Fruit fly (Drosophila melanogaster) whole organism, embryonic: ENCODE measurements around the gene E2f1.

Experiments
- Asciz ChIP-seq: fragments of 200-800 bp; sonication (Bioruptor generic); optimal IDR thresholded peaks from 2 replicates; lab custom pipeline; 2017; ENCODE audit warnings: missing biosample characterization, mild to moderate bottlenecking, missing genetic modification characterization, missing genetic modification reagents
- Bgb ChIP-seq: fragments of 200-800 bp; sonication (Bioruptor generic); IDR thresholded peaks from 2 replicates; pipeline ENCODE4 v1.3.6; 2022; ENCODE audit warnings: missing biosample characterization, missing genetic modification characterization; ENCODE audit not compliant: partially characterized antibody
- CG11085 ChIP-seq: fragments of 200-800 bp; sonication (Bioruptor generic); IDR thresholded peaks from 2 replicates; pipeline ENCODE4 v1.3.6; 2022; ENCODE audit warnings: missing biosample characterization, missing genetic modification characterization
- CG12391 ChIP-seq: fragments of 200-800 bp; sonication (Bioruptor generic); optimal IDR thresholded peaks from 3 replicates; lab custom pipeline; 2018; ENCODE audit warnings: missing biosample characterization, mild to moderate bottlenecking, missing genetic modification characterization, moderate library complexity
- CG14441 ChIP-seq: fragments of 200-800 bp; sonication (Bioruptor generic); IDR thresholded peaks from 2 replicates; pipeline ENCODE4 v1.3.6; 2022; ENCODE audit warnings: missing biosample characterization, missing genetic modification characterization
- CG16815 ChIP-seq: fragments of 200-800 bp; sonication (Bioruptor generic); optimal IDR thresholded peaks from 3 replicates; lab custom pipeline; 2017; ENCODE audit warnings: missing biosample characterization, mild to moderate bottlenecking, missing genetic modification characterization
- CG17612 ChIP-seq: fragments of 200-800 bp; sonication (Bioruptor generic); IDR thresholded peaks from 2 replicates; pipeline ENCODE4 v1.3.6; 2022; ENCODE audit warnings: missing biosample characterization, missing genetic modification characterization
- CG2712 ChIP-seq: fragments of 200-800 bp; optimal IDR thresholded peaks from 3 replicates; lab custom pipeline; 2019; ENCODE audit warnings: missing biosample characterization, mild to moderate bottlenecking, missing genetic modification characterization, moderate library complexity
- CG43689 ChIP-seq: fragments of 200-800 bp; sonication (Bioruptor generic); IDR thresholded peaks from 2 replicates; pipeline ENCODE4 v1.3.6; 2022; ENCODE audit warnings: missing biosample characterization, missing genetic modification characterization
- CG4730 ChIP-seq: fragments of 200-800 bp; sonication (Bioruptor generic); IDR thresholded peaks from 2 replicates; pipeline ENCODE4 v1.3.6; 2022; ENCODE audit warnings: missing biosample characterization, missing genetic modification characterization
- CG7745 ChIP-seq: fragments of 200-800 bp; sonication (Bioruptor generic); optimal IDR thresholded peaks from 2 replicates; lab custom pipeline; 2018; ENCODE audit warnings: missing biosample characterization, mild to moderate bottlenecking, missing genetic modification characterization, moderate library complexity
- CG8359 ChIP-seq: fragments of 200-800 bp; sonication (Bioruptor generic); optimal IDR thresholded peaks from 2 replicates; lab custom pipeline; 2017; ENCODE audit warnings: missing biosample characterization, mild to moderate bottlenecking, missing genetic modification characterization, borderline replicate concordance
- CG9876 ChIP-seq: fragments of 200-800 bp; sonication (Bioruptor generic); optimal IDR thresholded peaks from 2 replicates; lab custom pipeline; 2016; ENCODE audit warnings: missing biosample characterization, missing genetic modification characterization
- Camta ChIP-seq: fragments of 200-800 bp; sonication (Bioruptor generic); optimal IDR thresholded peaks from 2 replicates; lab custom pipeline; 2016; ENCODE audit warnings: missing biosample characterization, missing genetic modification characterization
- CrebB ChIP-seq: fragments of 200-800 bp; sonication (Bioruptor generic); optimal IDR thresholded peaks from 3 replicates; lab custom pipeline; 2018; ENCODE audit warnings: missing biosample characterization, mild to moderate bottlenecking, missing genetic modification characterization
- Dip3 ChIP-seq: fragments of 200-800 bp; sonication (Bioruptor generic); optimal IDR thresholded peaks from 3 replicates; lab custom pipeline; 2016; ENCODE audit warnings: missing biosample characterization, missing genetic modification characterization
- E2f1 ChIP-seq: fragments of 200-800 bp; sonication (Bioruptor generic); IDR thresholded peaks from 2 replicates; pipeline ENCODE4 v1.3.6; 2022; ENCODE audit warnings: missing biosample characterization, missing genetic modification characterization
- Ets65A ChIP-seq: fragments of 200-800 bp; sonication (Bioruptor generic); peaks from one replicate; lab custom pipeline; 2016; ENCODE audit warnings: missing biosample characterization, missing genetic modification characterization
- H2.0 ChIP-seq: fragments of 200-800 bp; sonication (Bioruptor generic); IDR thresholded peaks from 2 replicates; pipeline ENCODE4 v1.3.6; 2022; ENCODE audit warnings: missing biosample characterization, missing genetic modification characterization
- HLH54F ChIP-seq: fragments of 200-800 bp; sonication (Bioruptor generic); optimal IDR thresholded peaks from 3 replicates; lab custom pipeline; 2016; ENCODE audit warnings: missing biosample characterization, missing genetic modification characterization
- Hr3 ChIP-seq: fragments of 200-800 bp; sonication (Bioruptor generic); optimal IDR thresholded peaks from 3 replicates; lab custom pipeline; 2016; ENCODE audit warnings: missing biosample characterization, missing genetic modification characterization
- Oli ChIP-seq: fragments of 200-800 bp; sonication (Bioruptor generic); optimal IDR thresholded peaks from 2 replicates; lab custom pipeline; 2018; ENCODE audit warnings: missing biosample characterization, mild to moderate bottlenecking, missing genetic modification characterization, moderate library complexity
- Stat92E ChIP-seq, 3 experiments: fragments of >200 bp in 2 of 3; fragments of 200-800 bp in 1 of 3; sonication (Bioruptor generic) in 1 of 3; optimal IDR thresholded peaks; 2 replicates each; lab custom pipeline; 2017 to 2019; ENCODE audit warnings: missing biosample characterization in 3 of 3, missing genetic modification characterization in 3 of 3, mild to moderate bottlenecking in 1 of 3, moderate library complexity in 1 of 3
- Xbp1 ChIP-seq: fragments of 200-800 bp; sonication (Bioruptor generic); optimal IDR thresholded peaks from 3 replicates; lab custom pipeline; 2016; ENCODE audit warnings: missing biosample characterization, mild to moderate bottlenecking, missing genetic modification characterization
- ash1 ChIP-seq: fragments of 200-800 bp; sonication (Bioruptor generic); optimal IDR thresholded peaks from 2 replicates; lab custom pipeline; 2018; ENCODE audit warnings: missing biosample characterization, mild to moderate bottlenecking, missing genetic modification characterization
- az2 ChIP-seq: fragments of 200-800 bp; sonication (Bioruptor generic); optimal IDR thresholded peaks from 3 replicates; lab custom pipeline; 2016; ENCODE audit warnings: missing biosample characterization, missing genetic modification characterization
- btn ChIP-seq: fragments of 200-800 bp; sonication (Bioruptor generic); optimal IDR thresholded peaks from 2 replicates; lab custom pipeline; 2016; ENCODE audit warnings: missing biosample characterization, missing genetic modification characterization
- caup ChIP-seq: fragments of 200-800 bp; sonication (Bioruptor generic); optimal IDR thresholded peaks from 3 replicates; lab custom pipeline; 2017; ENCODE audit warnings: missing biosample characterization, mild to moderate bottlenecking, missing genetic modification characterization, moderate library complexity; ENCODE audit not compliant: severe bottlenecking
- en ChIP-seq: fragments of 200-800 bp; sonication (Bioruptor generic); optimal IDR thresholded peaks from 2 replicates; lab custom pipeline; 2016; ENCODE audit warnings: missing biosample characterization, missing genetic modification characterization
- eve ChIP-seq, 2 experiments: fragments of >200 bp; optimal IDR thresholded peaks; 2 replicates each; lab custom pipeline; 2017; ENCODE audit warnings: missing biosample characterization in 2 of 2, missing genetic modification characterization in 2 of 2
- ewg ChIP-seq: fragments of 200-800 bp; sonication (Bioruptor generic); optimal IDR thresholded peaks from 3 replicates; lab custom pipeline; 2017; ENCODE audit warnings: mild to moderate bottlenecking, missing biosample characterization, missing genetic modification reagents, missing genetic modification characterization
- exex ChIP-seq: fragments of 200-800 bp; sonication (Bioruptor generic); optimal IDR thresholded peaks from 4 replicates; lab custom pipeline; 2018; ENCODE audit warnings: missing biosample characterization, mild to moderate bottlenecking, missing genetic modification characterization, moderate library complexity
- fd102C ChIP-seq: fragments of 200-800 bp; sonication (Bioruptor generic); optimal IDR thresholded peaks from 2 replicates; lab custom pipeline; 2018; ENCODE audit warnings: missing biosample characterization, mild to moderate bottlenecking, missing genetic modification characterization, moderate library complexity
- gt ChIP-seq: fragments of 200-800 bp; sonication (Bioruptor generic); IDR thresholded peaks from 2 replicates; pipeline ENCODE4 v1.3.6; 2022; ENCODE audit warnings: missing biosample characterization, missing genetic modification characterization
- hth ChIP-seq: fragments of >200 bp; optimal IDR thresholded peaks from 2 replicates; lab custom pipeline; 2017; ENCODE audit warnings: inconsistent platforms
- ind ChIP-seq: fragments of 200-800 bp; sonication (Bioruptor generic); optimal IDR thresholded peaks from 3 replicates; lab custom pipeline; 2016; ENCODE audit warnings: missing biosample characterization, missing genetic modification characterization
- jing ChIP-seq: fragments of 200-800 bp; sonication (Bioruptor generic); optimal IDR thresholded peaks from 2 replicates; lab custom pipeline; 2018; ENCODE audit warnings: missing biosample characterization, mild to moderate bottlenecking, missing genetic modification characterization
- lab ChIP-seq: fragments of 200-800 bp; sonication (Bioruptor generic); optimal IDR thresholded peaks from 3 replicates; lab custom pipeline; 2017; ENCODE audit warnings: missing biosample characterization, missing genetic modification characterization, mild to moderate bottlenecking, moderate library complexity, missing genetic modification reagents
- lov ChIP-seq, 2 experiments: fragments of 200-800 bp in 1 of 2; fragments of >200 bp in 1 of 2; sonication (Bioruptor generic) in 1 of 2; IDR thresholded peaks in 1 of 2; optimal IDR thresholded peaks in 1 of 2; 2 replicates in 1 of 2; 3 replicates in 1 of 2; pipeline versions ENCODE4 v1.3.6 to Lab custom; 2017 to 2022; ENCODE audit warnings: missing biosample characterization in 1 of 2, missing genetic modification characterization in 1 of 2
- org-1 ChIP-seq: fragments of 200-800 bp; sonication (Bioruptor generic); optimal IDR thresholded peaks from 2 replicates; lab custom pipeline; 2017; ENCODE audit warnings: missing biosample characterization, missing genetic modification characterization
- pan ChIP-seq, 4 experiments: fragments of >200 bp in 3 of 4; fragments of 200-800 bp in 1 of 4; sonication (Bioruptor generic) in 1 of 4; optimal IDR thresholded peaks in 3 of 4; IDR thresholded peaks in 1 of 4; 2 replicates each; pipeline versions ENCODE4 v1.3.6 to Lab custom; 2017 to 2022; ENCODE audit warnings: missing biosample characterization in 2 of 4, missing genetic modification characterization in 2 of 4, mixed read lengths in 1 of 4
- sc ChIP-seq, 3 experiments: fragments of >200 bp in 2 of 3; fragments of 200-800 bp in 1 of 3; sonication (Bioruptor generic) in 1 of 3; optimal IDR thresholded peaks; 2 replicates in 2 of 3; 3 replicates in 1 of 3; lab custom pipeline; 2017; ENCODE audit warnings: mild to moderate bottlenecking in 1 of 3, missing biosample characterization in 1 of 3, missing genetic modification characterization in 1 of 3, missing genetic modification reagents in 1 of 3
- seq ChIP-seq: fragments of 200-800 bp; sonication (Bioruptor generic); IDR thresholded peaks from 2 replicates; pipeline ENCODE4 v1.3.6; 2022; ENCODE audit warnings: missing biosample characterization, missing genetic modification characterization
- slou ChIP-seq: fragments of 200-800 bp; sonication (Bioruptor generic); optimal IDR thresholded peaks from 3 replicates; lab custom pipeline; 2016; ENCODE audit warnings: missing biosample characterization, missing genetic modification characterization
- ssp ChIP-seq: fragments of 200-800 bp; sonication (Bioruptor generic); IDR thresholded peaks from 2 replicates; pipeline ENCODE4 v1.3.6; 2022; ENCODE audit warnings: missing biosample characterization, missing genetic modification characterization
- tio ChIP-seq: fragments of 200-800 bp; sonication (Bioruptor generic); optimal IDR thresholded peaks from 2 replicates; lab custom pipeline; 2017; ENCODE audit warnings: missing biosample characterization, missing genetic modification characterization, inconsistent platforms
- unc-4 ChIP-seq: fragments of 200-800 bp; sonication (Bioruptor generic); IDR thresholded peaks from 2 replicates; pipeline ENCODE4 v1.3.6; 2022; ENCODE audit warnings: missing biosample characterization, missing genetic modification characterization; ENCODE audit not compliant: partially characterized antibody
- vnd ChIP-seq: fragments of 200-800 bp; sonication (Bioruptor generic); IDR thresholded peaks from 3 replicates; pipeline ENCODE4 v1.3.6; 2022; ENCODE audit warnings: missing biosample characterization, missing genetic modification characterization; ENCODE audit not compliant: partially characterized antibody
- wdn ChIP-seq: fragments of 200-800 bp; sonication (Bioruptor generic); IDR thresholded peaks from 2 replicates; pipeline ENCODE4 v1.3.6; 2022; ENCODE audit warnings: missing biosample characterization, missing genetic modification characterization
- z ChIP-seq: fragments of 200-800 bp; sonication (Bioruptor generic); IDR thresholded peaks from 3 replicates; pipeline ENCODE4 v1.3.6; 2022; ENCODE audit warnings: missing biosample characterization, missing genetic modification characterization

Gene E2f1

dm6 chr3R:21612902-21613301, 47.8 kb downstream of the E2f1 start (continued):
- TF ChIP-seq exex (tag; lab: Kevin White, UChicago) (no peak), btn (GFP tag; lab: Kevin White, UChicago) (no peak), lov (optimal IDR thresholded peaks at IDR 0.05; lab: Kevin White, UChicago) (no peak), lov (GFP tag; IDR thresholded peaks at IDR 0.05; lab: Robert Waterston, UW) (no peak), eve (GFP tag; optimal IDR thresholded peaks at IDR 0.05; lab: Kevin White, UChicago) (peak in 1 of 2 experiments; percentile 69), gt (no peak), Dip3 (peak; percentile 11), CG2712 (tag; lab: Kevin White, UChicago) (peak; percentile 5), lab (GFP tag; lab: Kevin White, UChicago) (peak; percentile 31), z (GFP tag; lab: Robert Waterston, UW) (no peak), jing (GFP tag; lab: Kevin White, UChicago) (peak; percentile 22), fd102C (no peak), CG9876 (GFP tag; lab: Kevin White, UChicago) (no peak), CG16815 (GFP tag; lab: Kevin White, UChicago) (peak; percentile 48), az2 (GFP tag; lab: Kevin White, UChicago) (peak; percentile 17), en (GFP tag; lab: Kevin White, UChicago) (no peak), Ets65A (GFP tag; lab: Kevin White, UChicago) (peak; percentile 75), Stat92E (GFP tag; optimal IDR thresholded peaks at IDR 0.05; lab: Kevin White, UChicago) (no peak), CG4730 (GFP tag; lab: Robert Waterston, UW) (no peak), Camta (GFP tag; lab: Kevin White, UChicago) (no peak), CrebB (tag; lab: Kevin White, UChicago) (no peak), CG43689 (GFP tag; lab: Robert Waterston, UW) (no peak), pan (optimal IDR thresholded peaks at IDR 0.05; lab: Kevin White, UChicago) (no peak), pan (GFP tag; optimal IDR thresholded peaks at IDR 0.05 in 1 of 2, IDR thresholded peaks at IDR 0.05 in 1 of 2) (no peak), seq (GFP tag; lab: Robert Waterston, UW) (no peak), H2.0 (no peak), wdn (GFP tag; lab: Robert Waterston, UW) (no peak), ash1 (GFP tag; lab: Kevin White, UChicago) (no peak), HLH54F (peak; percentile 1), CG12391 (tag; lab: Kevin White, UChicago) (peak; percentile 49), Asciz (GFP tag; lab: Kevin White, UChicago) (no peak), CG7745 (tag; lab: Kevin White, UChicago) (no peak), CG14441 (GFP tag; lab: Robert Waterston, UW) (no peak), sc (optimal IDR thresholded peaks at IDR 0.05; lab: Kevin White, UChicago) (no peak), sc (GFP tag; optimal IDR thresholded peaks at IDR 0.05; lab: Kevin White, UChicago) (no peak), unc-4 (GFP tag; lab: Robert Waterston, UW) (no peak), hth (lab: Kevin White, UChicago) (no peak), slou (GFP tag; lab: Kevin White, UChicago) (peak; percentile 3), tio (peak; percentile 54), Xbp1 (GFP tag; lab: Kevin White, UChicago) (peak; percentile 29), Oli (tag; lab: Kevin White, UChicago) (peak; percentile 78), org-1 (GFP tag; lab: Kevin White, UChicago) (no peak), ssp (GFP tag; lab: Robert Waterston, UW) (no peak), E2f1 (GFP tag; lab: Robert Waterston, UW) (no peak), CG8359 (no peak), CG11085 (GFP tag; lab: Robert Waterston, UW) (no peak), Bgb (GFP tag; lab: Robert Waterston, UW) (no peak), Hr3 (GFP tag; lab: Kevin White, UChicago) (peak; percentile 43), caup (GFP tag; lab: Kevin White, UChicago) (no peak), ind (GFP tag; lab: Kevin White, UChicago) (peak; percentile 33), CG17612 (GFP tag; lab: Robert Waterston, UW) (no peak), vnd (GFP tag; lab: Robert Waterston, UW) (no peak), ewg (no peak)
